Fruit fly (Drosophila melanogaster) whole organism: Measurements from ENCODE around the gene CG11380.

ENCODE experiments used
- CG8478 ChIP-seq: fragments of >200 bp; optimal IDR thresholded peaks from 2 replicates; lab custom pipeline; 2018; ENCODE audit warnings: inconsistent platforms
- Dll ChIP-seq: fragments of >200 bp; optimal IDR thresholded peaks from 2 replicates; lab custom pipeline; 2017
- pan ChIP-seq: fragments of >200 bp; optimal IDR thresholded peaks from 2 replicates; lab custom pipeline; 2017
- psq ChIP-seq: fragments of >200 bp; optimal IDR thresholded peaks from 2 replicates; lab custom pipeline; 2017
- usp ChIP-seq: fragments of >200 bp; optimal IDR thresholded peaks from 2 replicates; lab custom pipeline; 2017; ENCODE audit warnings: missing biosample characterization, missing genetic modification characterization, mixed read lengths

- TF ChIP-seq usp (GFP tag; lab: Kevin White, UChicago) (no peak), pan (no peak), Dll (lab: Kevin White, UChicago) (no peak), CG8478 (lab: Kevin White, UChicago) (no peak), psq (lab: Kevin White, UChicago) (no peak)
Observed at dm6 chrX:1171018-1171417, 20.1 kb upstream of the CG11380 start.
